Worm (Caenorhabditis elegans) whole organism, L1 larva: Measurements from ENCODE around the gene pha-4.

Experiments used
- C04F5.9 ChIP-seq: sonication (generic microtip); optimal IDR thresholded peaks from 2 replicates; lab custom pipeline; 2016; ENCODE audit warnings: missing genetic modification characterization, missing compliant biosample characterization
- Y116A8C.19 ChIP-seq: sonication (generic microtip); optimal IDR thresholded peaks from 2 replicates; lab custom pipeline; 2016; ENCODE audit warnings: missing compliant biosample characterization, missing genetic modification characterization, borderline replicate concordance
- alr-1 ChIP-seq: fragments of 200-800 bp; sonication (Bioruptor generic); optimal IDR thresholded peaks from 2 replicates; lab custom pipeline; 2018; ENCODE audit warnings: borderline replicate concordance, mild to moderate bottlenecking, missing genetic modification characterization, missing compliant biosample characterization
- aly-2 ChIP-seq: fragments of 150-350 bp; optimal IDR thresholded peaks from 2 replicates; lab custom pipeline; 2014; ENCODE audit warnings: missing biosample characterization, missing genetic modification characterization
- ceh-8 ChIP-seq: fragments of 200-800 bp; sonication (Bioruptor generic); optimal IDR thresholded peaks from 2 replicates; lab custom pipeline; 2018; ENCODE audit warnings: mild to moderate bottlenecking, missing genetic modification characterization, moderate library complexity, missing compliant biosample characterization
- ceh-88 ChIP-seq: fragments of 200-800 bp; sonication (Bioruptor generic); IDR thresholded peaks from 2 replicates; pipeline ENCODE4 v1.3.6; 2022; ENCODE audit warnings: missing genetic modification characterization, missing compliant biosample characterization
- ceh-90 ChIP-seq: sonication (generic microtip); optimal IDR thresholded peaks from 2 replicates; lab custom pipeline; 2016; ENCODE audit warnings: missing genetic modification characterization, missing compliant biosample characterization
- dpl-1 ChIP-seq, 3 experiments: fragments of 150-350 bp in 2 of 3; sonication (generic microtip) in 1 of 3; optimal IDR thresholded peaks; 2 replicates each; lab custom pipeline; 2014 to 2017; ENCODE audit warnings: missing biosample characterization in 3 of 3, missing genetic modification characterization in 3 of 3, missing genetic modification reagents in 3 of 3
- egl-27 ChIP-seq, 2 experiments: fragments of 150-350 bp in 1 of 2; sonication (generic microtip); optimal IDR thresholded peaks; 3 replicates each; lab custom pipeline; 2017 to 2018; ENCODE audit warnings: missing biosample characterization in 2 of 2, missing genetic modification characterization in 2 of 2, missing genetic modification reagents in 2 of 2
- fkh-10 ChIP-seq: sonication (generic microtip); optimal IDR thresholded peaks from 2 replicates; lab custom pipeline; 2017; ENCODE audit warnings: missing biosample characterization, missing genetic modification reagents, missing genetic modification characterization
- fkh-4 ChIP-seq: sonication (generic microtip); optimal IDR thresholded peaks from 2 replicates; lab custom pipeline; 2016; ENCODE audit warnings: missing compliant biosample characterization, missing genetic modification characterization, borderline replicate concordance
- fos-1 ChIP-seq: fragments of 150-350 bp; optimal IDR thresholded peaks from 2 replicates; lab custom pipeline; 2014; ENCODE audit warnings: missing biosample characterization, missing genetic modification characterization
- grh-1 ChIP-seq: fragments of 200-800 bp; sonication (Bioruptor generic); IDR thresholded peaks from 2 replicates; pipeline ENCODE4 v1.3.6; 2022; ENCODE audit warnings: missing genetic modification reagents, missing genetic modification characterization, missing compliant biosample characterization
- hlh-17 ChIP-seq: fragments of 200-800 bp; sonication (Bioruptor generic); optimal IDR thresholded peaks from 2 replicates; lab custom pipeline; 2018; ENCODE audit warnings: missing genetic modification characterization, mild to moderate bottlenecking, missing compliant biosample characterization, moderate library complexity, borderline replicate concordance
- hlh-4 ChIP-seq: sonication (generic microtip); optimal IDR thresholded peaks from 2 replicates; lab custom pipeline; 2016; ENCODE audit warnings: mild to moderate bottlenecking, missing genetic modification characterization, missing compliant biosample characterization
- hpl-2 ChIP-seq: fragments of 150-350 bp; optimal IDR thresholded peaks from 2 replicates; lab custom pipeline; 2014; ENCODE audit warnings: missing biosample characterization, missing genetic modification reagents, missing genetic modification characterization
- irx-1 ChIP-seq: sonication (generic microtip); optimal IDR thresholded peaks from 2 replicates; lab custom pipeline; 2016; ENCODE audit warnings: missing genetic modification characterization, missing compliant biosample characterization
- isw-1 ChIP-seq: fragments of 200-800 bp; sonication (Bioruptor generic); IDR thresholded peaks from 2 replicates; pipeline ENCODE4 v1.3.6; 2022; ENCODE audit warnings: missing genetic modification characterization, missing compliant biosample characterization
- lin-13 ChIP-seq: fragments of 150-350 bp; optimal IDR thresholded peaks from 2 replicates; lab custom pipeline; 2014; ENCODE audit warnings: missing biosample characterization, missing genetic modification reagents, missing genetic modification characterization
- lin-14 ChIP-seq: fragments of 200-800 bp; sonication (Bioruptor generic); optimal IDR thresholded peaks from 2 replicates; lab custom pipeline; 2018; ENCODE audit warnings: mild to moderate bottlenecking, missing genetic modification characterization, moderate library complexity, missing compliant biosample characterization
- lsy-2 ChIP-seq, 2 experiments: fragments of 150-350 bp; optimal IDR thresholded peaks; 2 replicates each; lab custom pipeline; 2014; ENCODE audit warnings: missing biosample characterization in 2 of 2, missing genetic modification characterization in 2 of 2
- mdl-1 ChIP-seq, 2 experiments: fragments of 150-350 bp; optimal IDR thresholded peaks; 2 replicates each; lab custom pipeline; 2014 to 2017; ENCODE audit warnings: missing biosample characterization in 2 of 2, missing genetic modification characterization in 2 of 2, inconsistent platforms in 1 of 2
- nhr-11 ChIP-seq: fragments of 150-350 bp; optimal IDR thresholded peaks from 2 replicates; lab custom pipeline; 2014; ENCODE audit warnings: missing biosample characterization, missing genetic modification characterization
- nhr-12 ChIP-seq: sonication (generic microtip); optimal IDR thresholded peaks from 2 replicates; lab custom pipeline; 2017; ENCODE audit warnings: missing biosample characterization, missing genetic modification characterization
- nhr-19 ChIP-seq: fragments of 200-800 bp; sonication (Bioruptor generic); conservative IDR thresholded peaks from 2 replicates; pipeline ENCODE4 v1.3.6; 2022; ENCODE audit warnings: missing genetic modification characterization, missing compliant biosample characterization
- nhr-20 ChIP-seq: sonication (generic microtip); optimal IDR thresholded peaks from 2 replicates; lab custom pipeline; 2016; ENCODE audit warnings: mild to moderate bottlenecking, missing genetic modification characterization, missing compliant biosample characterization
- nhr-237 ChIP-seq: fragments of 150-350 bp; optimal IDR thresholded peaks from 2 replicates; lab custom pipeline; 2014; ENCODE audit warnings: missing biosample characterization, missing genetic modification characterization
- nhr-28 ChIP-seq: fragments of 150-350 bp; optimal IDR thresholded peaks from 2 replicates; lab custom pipeline; 2014; ENCODE audit warnings: missing biosample characterization, missing genetic modification characterization
- nhr-71 ChIP-seq: sonication (generic microtip); optimal IDR thresholded peaks from 2 replicates; lab custom pipeline; 2016; ENCODE audit warnings: mild to moderate bottlenecking, missing genetic modification characterization, moderate library complexity, missing compliant biosample characterization
- nhr-77 ChIP-seq: fragments of 150-350 bp; optimal IDR thresholded peaks from 2 replicates; lab custom pipeline; 2014; ENCODE audit warnings: missing biosample characterization, missing genetic modification characterization
- nhr-84 ChIP-seq: sonication (generic microtip); optimal IDR thresholded peaks from 2 replicates; lab custom pipeline; 2017; ENCODE audit warnings: missing biosample characterization, missing genetic modification characterization
- nhr-85 ChIP-seq: sonication (generic microtip); peaks from one replicate; lab custom pipeline; 2016; ENCODE audit warnings: missing genetic modification characterization, inconsistent platforms, missing compliant biosample characterization
- pag-3 ChIP-seq: sonication (generic microtip); optimal IDR thresholded peaks from 2 replicates; lab custom pipeline; 2017; ENCODE audit warnings: missing genetic modification characterization, mild to moderate bottlenecking, missing compliant biosample characterization, antibody characterized with exemption, borderline replicate concordance; ENCODE audit not compliant: insufficient read depth
- pax-3 ChIP-seq: fragments of 200-800 bp; sonication (Bioruptor generic); optimal IDR thresholded peaks from 2 replicates; lab custom pipeline; 2018; ENCODE audit warnings: mild to moderate bottlenecking, missing genetic modification characterization, moderate library complexity, missing compliant biosample characterization
- snu-23 ChIP-seq: sonication (generic microtip); optimal IDR thresholded peaks from 2 replicates; lab custom pipeline; 2016; ENCODE audit warnings: missing genetic modification characterization, missing compliant biosample characterization
- sox-4 ChIP-seq: sonication (generic microtip); optimal IDR thresholded peaks from 2 replicates; lab custom pipeline; 2016; ENCODE audit warnings: missing genetic modification characterization, missing compliant biosample characterization
- tbx-2 ChIP-seq: sonication (generic microtip); optimal IDR thresholded peaks from 2 replicates; lab custom pipeline; 2016; ENCODE audit warnings: missing genetic modification characterization, missing compliant biosample characterization
- tlp-1 ChIP-seq: fragments of 150-350 bp; optimal IDR thresholded peaks from 2 replicates; lab custom pipeline; 2014; ENCODE audit warnings: missing biosample characterization, missing genetic modification characterization
- unc-130 ChIP-seq: fragments of 150-350 bp; optimal IDR thresholded peaks from 2 replicates; lab custom pipeline; 2017; ENCODE audit warnings: missing biosample characterization, missing genetic modification characterization, inconsistent platforms
- unc-86 ChIP-seq: sonication (generic microtip); optimal IDR thresholded peaks from 2 replicates; lab custom pipeline; 2016; ENCODE audit warnings: missing genetic modification characterization, missing compliant biosample characterization
- unc-98 ChIP-seq: fragments of 200-800 bp; sonication (Bioruptor generic); IDR thresholded peaks from 2 replicates; pipeline ENCODE4 v1.3.6; 2022; ENCODE audit warnings: missing genetic modification characterization, missing compliant biosample characterization
- vab-15 ChIP-seq: sonication (generic microtip); optimal IDR thresholded peaks from 2 replicates; lab custom pipeline; 2017; ENCODE audit warnings: missing genotype, mild to moderate bottlenecking, missing genetic modification characterization, missing compliant biosample characterization
- ztf-11 ChIP-seq, 2 experiments: sonication (generic microtip); optimal IDR thresholded peaks; 2 replicates each; lab custom pipeline; 2016 to 2017; ENCODE audit warnings: missing genetic modification characterization in 2 of 2, missing biosample characterization in 1 of 2, missing compliant biosample characterization in 1 of 2
- ztf-4 ChIP-seq: fragments of 150-350 bp; optimal IDR thresholded peaks from 2 replicates; lab custom pipeline; 2014; ENCODE audit warnings: missing biosample characterization, missing genetic modification characterization

pha-4 gene

ce11 chrV:20761758-20762157 is 8.9 kb downstream of the pha-4 start (continued):
- TF ChIP-seq egl-27 (tag; optimal IDR thresholded peaks at IDR 0.05; lab: Kevin White, UChicago) (peak in 1 of 2 experiments; percentile 7), sox-4 (tag; lab: Kevin White, UChicago) (no peak), fos-1 (tag; lab: Kevin White, UChicago) (no peak), hlh-17 (GFP tag; lab: Kevin White, UChicago) (no peak), irx-1 (tag; lab: Kevin White, UChicago) (no peak), ztf-4 (no peak), nhr-84 (no peak), hpl-2 (GFP tag; lab: Kevin White, UChicago) (no peak), ceh-90 (tag; lab: Kevin White, UChicago) (no peak), fkh-10 (GFP tag; lab: Kevin White, UChicago) (no peak), unc-98 (GFP tag; lab: Robert Waterston, UW) (no peak), lsy-2 (tag; optimal IDR thresholded peaks at IDR 0.05; lab: Kevin White, UChicago) (peak in 1 of 2 experiments; percentile 54), ztf-11 (tag; optimal IDR thresholded peaks at IDR 0.05; lab: Kevin White, UChicago) (no peak), ceh-8 (GFP tag; lab: Kevin White, UChicago) (no peak), dpl-1 (GFP tag; optimal IDR thresholded peaks at IDR 0.05; lab: Kevin White, UChicago) (no peak), C04F5.9 (tag; lab: Kevin White, UChicago) (no peak), tlp-1 (no peak), fkh-4 (tag; lab: Kevin White, UChicago) (no peak), mdl-1 (tag; optimal IDR thresholded peaks at IDR 0.05; lab: Kevin White, UChicago) (no peak), Y116A8C.19 (no peak), isw-1 (GFP tag; lab: Robert Waterston, UW) (no peak), grh-1 (GFP tag; lab: Robert Waterston, UW) (no peak), lin-13 (GFP tag; lab: Kevin White, UChicago) (no peak), alr-1 (tag; lab: Kevin White, UChicago) (no peak), unc-130 (no peak), nhr-28 (no peak), nhr-11 (tag; lab: Kevin White, UChicago) (no peak), pag-3 (tag; lab: Kevin White, UChicago) (no peak), nhr-237 (no peak), vab-15 (tag; lab: Kevin White, UChicago) (no peak)

DNA sequence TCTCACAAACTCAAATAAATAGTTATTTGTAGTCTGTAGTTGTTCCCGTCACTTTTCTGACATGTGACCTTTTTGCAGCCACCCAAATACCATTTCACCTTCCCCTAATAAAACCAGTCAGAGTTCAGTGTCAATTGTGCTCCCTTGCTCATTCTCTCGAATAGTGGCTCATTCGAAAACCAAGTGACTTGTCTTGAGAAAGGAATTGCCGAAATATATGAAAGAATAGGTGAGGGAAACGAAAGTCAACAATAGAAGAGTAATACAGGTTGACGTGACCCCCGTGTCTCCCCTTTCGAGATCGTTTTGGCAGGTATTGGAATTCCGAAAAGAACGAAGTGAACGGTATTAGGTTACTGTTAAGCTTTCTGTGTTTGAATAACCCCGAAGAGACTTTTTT is 10.3 kb downstream of the pha-4 start:
- TF ChIP-seq nhr-71 (tag; lab: Kevin White, UChicago) = peak; percentile 38
- TF ChIP-seq nhr-85 = peak; percentile 8
- peak in 1 of 2 experiments; percentile 14 for TF ChIP-seq lsy-2 (tag; optimal IDR thresholded peaks at IDR 0.05; lab: Kevin White, UChicago)
- peak; percentile 42 for TF ChIP-seq nhr-77 (tag; lab: Kevin White, UChicago)
- TF ChIP-seq nhr-19 (GFP tag; lab: Robert Waterston, UW) = 0 out of 2 replicates have a peak, but pooled peaks have one; percentile 23
- TF ChIP-seq lin-13 (GFP tag; lab: Kevin White, UChicago) = no peak
- TF ChIP-seq lin-14 (GFP tag; lab: Kevin White, UChicago) = peak; percentile 48
- TF ChIP-seq tlp-1 = no peak
- TF ChIP-seq nhr-20 (tag; lab: Kevin White, UChicago) = peak; percentile 11
- TF ChIP-seq, all 84 proteins: peak for 7

- no peak for TF ChIP-seq ceh-90 (tag; lab: Kevin White, UChicago)
- no peak for TF ChIP-seq pax-3 (tag; lab: Kevin White, UChicago)
- no peak for TF ChIP-seq hlh-4 (tag; lab: Kevin White, UChicago)
- no peak for TF ChIP-seq fkh-4 (tag; lab: Kevin White, UChicago)
- no peak for TF ChIP-seq unc-86 (tag; lab: Kevin White, UChicago)
- TF ChIP-seq fos-1 (tag; lab: Kevin White, UChicago) = no peak
- TF ChIP-seq tlp-1 = no peak
- no peak for TF ChIP-seq lsy-2 (tag; optimal IDR thresholded peaks at IDR 0.05; lab: Kevin White, UChicago)
- TF ChIP-seq nhr-12 (tag; lab: Kevin White, UChicago) = no peak
- TF ChIP-seq snu-23 (GFP tag; lab: Kevin White, UChicago) = no peak
- no peak for TF ChIP-seq aly-2 (tag; lab: Kevin White, UChicago)
- no peak for TF ChIP-seq ztf-11 (tag; optimal IDR thresholded peaks at IDR 0.05; lab: Kevin White, UChicago)
- no peak for TF ChIP-seq ceh-88 (GFP tag; lab: Robert Waterston, UW)
- TF ChIP-seq tbx-2 (tag; lab: Kevin White, UChicago) = no peak
- TF ChIP-seq nhr-85 = no peak
- no peak for TF ChIP-seq Y116A8C.19
- TF ChIP-seq lin-13 (GFP tag; lab: Kevin White, UChicago) = no peak
- TF ChIP-seq sox-4 (tag; lab: Kevin White, UChicago) = no peak
Measured at ce11 chrV:20770061-20770460, 17.2 kb downstream of the pha-4 start, which contains the start of gene elp-1. Gene elp-1, minus strand, starts transcription at chrV:20770161.
